Worm (Caenorhabditis elegans) whole organism, late embryonic: ENCODE results near the gene F23H12.7.

ENCODE experiments used
- ceh-14 ChIP-seq: sonication (generic microtip); optimal IDR thresholded peaks from 2 replicates; lab custom pipeline; 2016; ENCODE audit warnings: missing genotype, missing genetic modification characterization, missing compliant biosample characterization
- ceh-9 ChIP-seq: sonication (generic microtip); optimal IDR thresholded peaks from 2 replicates; lab custom pipeline; 2016; ENCODE audit warnings: mild to moderate bottlenecking, missing genetic modification characterization, inconsistent platforms, missing compliant biosample characterization
- fkh-10 ChIP-seq: fragments of 150-350 bp; optimal IDR thresholded peaks from 2 replicates; lab custom pipeline; 2014; ENCODE audit warnings: missing biosample characterization, missing genetic modification reagents, missing genetic modification characterization
- lin-11 ChIP-seq: fragments of 200-800 bp; sonication (Bioruptor generic); optimal IDR thresholded peaks from 2 replicates; lab custom pipeline; 2018; ENCODE audit warnings: mild to moderate bottlenecking, missing genetic modification characterization, missing compliant biosample characterization
- madf-2 ChIP-seq: sonication (generic microtip); optimal IDR thresholded peaks from 2 replicates; lab custom pipeline; 2017; ENCODE audit warnings: missing genetic modification characterization, missing compliant biosample characterization
- unc-55 ChIP-seq: sonication (generic microtip); optimal IDR thresholded peaks from 2 replicates; lab custom pipeline; 2017; ENCODE audit warnings: missing biosample characterization, missing genetic modification reagents, missing genetic modification characterization

DNA sequence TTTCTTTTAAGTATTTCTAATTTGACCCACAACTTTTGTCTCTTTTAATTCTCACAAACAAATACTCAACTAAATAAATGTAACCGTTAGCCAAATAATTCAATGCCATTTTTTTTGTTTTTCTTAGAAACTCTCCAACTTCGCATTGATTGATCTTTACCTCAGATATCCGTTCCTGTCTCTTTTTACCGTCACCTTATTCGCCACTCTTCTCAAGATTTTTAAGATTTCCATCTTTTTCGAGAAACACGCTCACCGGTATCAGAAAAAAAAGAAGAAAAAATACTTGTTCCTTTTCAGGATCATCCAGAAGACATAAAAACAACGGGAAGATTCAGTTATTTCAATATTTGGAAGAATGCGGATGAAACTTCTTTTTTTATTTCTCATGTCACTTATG lies 13.1 kb upstream of the F23H12.7 start, which contains the start of gene F23H12.5:
- TF ChIP-seq fkh-10 (GFP tag; lab: Kevin White, UChicago) (no peak), lin-11 (tag; lab: Kevin White, UChicago) (no peak), ceh-9 (tag; lab: Kevin White, UChicago) (no peak), madf-2 (tag; lab: Kevin White, UChicago) (no peak), ceh-14 (tag; lab: Kevin White, UChicago) (no peak), unc-55 (no peak)
